Worm (Caenorhabditis elegans) whole organism, L1 larva: ENCODE data around the gene frpr-13.

ENCODE experiments used
- C16A3.4 ChIP-seq: fragments of 150-350 bp; optimal IDR thresholded peaks from 2 replicates; lab custom pipeline; 2014; ENCODE audit warnings: missing biosample characterization, missing genetic modification characterization
- F16B12.6 ChIP-seq: fragments of 150-350 bp; optimal IDR thresholded peaks from 2 replicates; lab custom pipeline; 2014; ENCODE audit warnings: missing biosample characterization, missing genetic modification characterization
- Y116A8C.19 ChIP-seq: sonication (generic microtip); optimal IDR thresholded peaks from 2 replicates; lab custom pipeline; 2016; ENCODE audit warnings: missing compliant biosample characterization, missing genetic modification characterization, borderline replicate concordance
- alr-1 ChIP-seq: fragments of 200-800 bp; sonication (Bioruptor generic); optimal IDR thresholded peaks from 2 replicates; lab custom pipeline; 2018; ENCODE audit warnings: borderline replicate concordance, mild to moderate bottlenecking, missing genetic modification characterization, missing compliant biosample characterization
- aly-2 ChIP-seq: fragments of 150-350 bp; optimal IDR thresholded peaks from 2 replicates; lab custom pipeline; 2014; ENCODE audit warnings: missing biosample characterization, missing genetic modification characterization
- ama-1 ChIP-seq: fragments of 150-350 bp; optimal IDR thresholded peaks from 2 replicates; lab custom pipeline; 2014
- blmp-1 ChIP-seq: fragments of 150-350 bp; optimal IDR thresholded peaks from 2 replicates; lab custom pipeline; 2014; ENCODE audit warnings: missing biosample characterization, missing genetic modification characterization
- ceh-8 ChIP-seq: fragments of 200-800 bp; sonication (Bioruptor generic); optimal IDR thresholded peaks from 2 replicates; lab custom pipeline; 2018; ENCODE audit warnings: mild to moderate bottlenecking, missing genetic modification characterization, moderate library complexity, missing compliant biosample characterization
- ceh-88 ChIP-seq: fragments of 200-800 bp; sonication (Bioruptor generic); IDR thresholded peaks from 2 replicates; pipeline ENCODE4 v1.3.6; 2022; ENCODE audit warnings: missing genetic modification characterization, missing compliant biosample characterization
- ceh-90 ChIP-seq: sonication (generic microtip); optimal IDR thresholded peaks from 2 replicates; lab custom pipeline; 2016; ENCODE audit warnings: missing genetic modification characterization, missing compliant biosample characterization
- dpl-1 ChIP-seq, 3 experiments: fragments of 150-350 bp in 2 of 3; sonication (generic microtip) in 1 of 3; optimal IDR thresholded peaks; 2 replicates each; lab custom pipeline; 2014 to 2017; ENCODE audit warnings: missing biosample characterization in 3 of 3, missing genetic modification characterization in 3 of 3, missing genetic modification reagents in 3 of 3
- dsc-1 ChIP-seq: sonication (generic microtip); optimal IDR thresholded peaks from 2 replicates; lab custom pipeline; 2016; ENCODE audit warnings: mild to moderate bottlenecking, missing genetic modification characterization, missing compliant biosample characterization
- egl-13 ChIP-seq: sonication (generic microtip); optimal IDR thresholded peaks from 2 replicates; lab custom pipeline; 2016; ENCODE audit warnings: missing genotype, missing genetic modification reagents, missing genetic modification characterization, missing compliant biosample characterization
- elt-2 ChIP-seq: sonication (generic microtip); optimal IDR thresholded peaks from 2 replicates; lab custom pipeline; 2016; ENCODE audit warnings: missing genetic modification characterization, mild to moderate bottlenecking, inconsistent platforms, missing compliant biosample characterization, missing genetic modification reagents
- elt-3 ChIP-seq, 6 experiments: fragments of 150-350 bp in 1 of 6; sonication (generic microtip); optimal IDR thresholded peaks; 2 replicates each; lab custom pipeline; 2017 to 2018; ENCODE audit warnings: missing biosample characterization in 6 of 6, missing genetic modification characterization in 6 of 6, inconsistent platforms in 1 of 6
- fkh-10 ChIP-seq: sonication (generic microtip); optimal IDR thresholded peaks from 2 replicates; lab custom pipeline; 2017; ENCODE audit warnings: missing biosample characterization, missing genetic modification reagents, missing genetic modification characterization
- fos-1 ChIP-seq: fragments of 150-350 bp; optimal IDR thresholded peaks from 2 replicates; lab custom pipeline; 2014; ENCODE audit warnings: missing biosample characterization, missing genetic modification characterization
- grh-1 ChIP-seq: fragments of 200-800 bp; sonication (Bioruptor generic); IDR thresholded peaks from 2 replicates; pipeline ENCODE4 v1.3.6; 2022; ENCODE audit warnings: missing genetic modification reagents, missing genetic modification characterization, missing compliant biosample characterization
- hlh-4 ChIP-seq: sonication (generic microtip); optimal IDR thresholded peaks from 2 replicates; lab custom pipeline; 2016; ENCODE audit warnings: mild to moderate bottlenecking, missing genetic modification characterization, missing compliant biosample characterization
- jun-1 ChIP-seq: fragments of 150-350 bp; optimal IDR thresholded peaks from 2 replicates; lab custom pipeline; 2014; ENCODE audit warnings: missing biosample characterization, missing genetic modification reagents, missing genetic modification characterization
- lin-13 ChIP-seq: fragments of 150-350 bp; optimal IDR thresholded peaks from 2 replicates; lab custom pipeline; 2014; ENCODE audit warnings: missing biosample characterization, missing genetic modification reagents, missing genetic modification characterization
- lin-14 ChIP-seq: fragments of 200-800 bp; sonication (Bioruptor generic); optimal IDR thresholded peaks from 2 replicates; lab custom pipeline; 2018; ENCODE audit warnings: mild to moderate bottlenecking, missing genetic modification characterization, moderate library complexity, missing compliant biosample characterization
- lin-35 ChIP-seq, 2 experiments: fragments of 150-350 bp; optimal IDR thresholded peaks; 2 replicates each; lab custom pipeline; 2014; ENCODE audit warnings: missing biosample characterization in 2 of 2, missing genetic modification characterization in 2 of 2, missing genetic modification reagents in 2 of 2
- lin-39 ChIP-seq: fragments of 150-350 bp; optimal IDR thresholded peaks from 2 replicates; lab custom pipeline; 2014; ENCODE audit warnings: missing biosample characterization, missing genetic modification reagents, missing genetic modification characterization
- lir-3 ChIP-seq: sonication (generic microtip); optimal IDR thresholded peaks from 2 replicates; lab custom pipeline; 2016; ENCODE audit warnings: mild to moderate bottlenecking, missing genetic modification characterization, moderate library complexity, missing compliant biosample characterization; ENCODE audit not compliant: poor library complexity
- lsy-2 ChIP-seq, 2 experiments: fragments of 150-350 bp; optimal IDR thresholded peaks; 2 replicates each; lab custom pipeline; 2014; ENCODE audit warnings: missing biosample characterization in 2 of 2, missing genetic modification characterization in 2 of 2
- mab-9 ChIP-seq: fragments of 200-800 bp; sonication (Bioruptor generic); IDR thresholded peaks from 2 replicates; pipeline ENCODE4 v1.3.6; 2022; ENCODE audit warnings: missing genetic modification reagents, missing genetic modification characterization, missing compliant biosample characterization
- mdl-1 ChIP-seq, 2 experiments: fragments of 150-350 bp; optimal IDR thresholded peaks; 2 replicates each; lab custom pipeline; 2014 to 2017; ENCODE audit warnings: missing biosample characterization in 2 of 2, missing genetic modification characterization in 2 of 2, inconsistent platforms in 1 of 2
- mef-2 ChIP-seq: fragments of 150-350 bp; optimal IDR thresholded peaks from 2 replicates; lab custom pipeline; 2014; ENCODE audit warnings: missing biosample characterization, missing genetic modification characterization
- mep-1 ChIP-seq: fragments of 150-350 bp; optimal IDR thresholded peaks from 2 replicates; lab custom pipeline; 2014; ENCODE audit warnings: missing biosample characterization, missing genetic modification characterization
- nhr-11 ChIP-seq: fragments of 150-350 bp; optimal IDR thresholded peaks from 2 replicates; lab custom pipeline; 2014; ENCODE audit warnings: missing biosample characterization, missing genetic modification characterization
- nhr-19 ChIP-seq: fragments of 200-800 bp; sonication (Bioruptor generic); conservative IDR thresholded peaks from 2 replicates; pipeline ENCODE4 v1.3.6; 2022; ENCODE audit warnings: missing genetic modification characterization, missing compliant biosample characterization
- nhr-20 ChIP-seq: sonication (generic microtip); optimal IDR thresholded peaks from 2 replicates; lab custom pipeline; 2016; ENCODE audit warnings: mild to moderate bottlenecking, missing genetic modification characterization, missing compliant biosample characterization
- nhr-28 ChIP-seq: fragments of 150-350 bp; optimal IDR thresholded peaks from 2 replicates; lab custom pipeline; 2014; ENCODE audit warnings: missing biosample characterization, missing genetic modification characterization
- nhr-47 ChIP-seq: sonication (generic microtip); optimal IDR thresholded peaks from 2 replicates; lab custom pipeline; 2016; ENCODE audit warnings: mild to moderate bottlenecking, missing genetic modification characterization, moderate library complexity, missing compliant biosample characterization
- nhr-71 ChIP-seq: sonication (generic microtip); optimal IDR thresholded peaks from 2 replicates; lab custom pipeline; 2016; ENCODE audit warnings: mild to moderate bottlenecking, missing genetic modification characterization, moderate library complexity, missing compliant biosample characterization
- nhr-76 ChIP-seq: sonication (generic microtip); optimal IDR thresholded peaks from 2 replicates; lab custom pipeline; 2017; ENCODE audit warnings: missing biosample characterization, missing genetic modification characterization
- nhr-77 ChIP-seq: fragments of 150-350 bp; optimal IDR thresholded peaks from 2 replicates; lab custom pipeline; 2014; ENCODE audit warnings: missing biosample characterization, missing genetic modification characterization
- nhr-85 ChIP-seq: sonication (generic microtip); peaks from one replicate; lab custom pipeline; 2016; ENCODE audit warnings: missing genetic modification characterization, inconsistent platforms, missing compliant biosample characterization
- nhr-90 ChIP-seq: sonication (generic microtip); optimal IDR thresholded peaks from 2 replicates; lab custom pipeline; 2016; ENCODE audit warnings: mild to moderate bottlenecking, missing genetic modification characterization, missing compliant biosample characterization; ENCODE audit not compliant: poor library complexity
- pag-3 ChIP-seq: sonication (generic microtip); optimal IDR thresholded peaks from 2 replicates; lab custom pipeline; 2017; ENCODE audit warnings: missing genetic modification characterization, mild to moderate bottlenecking, missing compliant biosample characterization, antibody characterized with exemption, borderline replicate concordance; ENCODE audit not compliant: insufficient read depth
- pax-3 ChIP-seq: fragments of 200-800 bp; sonication (Bioruptor generic); optimal IDR thresholded peaks from 2 replicates; lab custom pipeline; 2018; ENCODE audit warnings: mild to moderate bottlenecking, missing genetic modification characterization, moderate library complexity, missing compliant biosample characterization
- skn-1 ChIP-seq: fragments of 150-350 bp; optimal IDR thresholded peaks from 2 replicates; lab custom pipeline; 2014; ENCODE audit warnings: missing biosample characterization, missing genetic modification characterization
- snu-23 ChIP-seq: sonication (generic microtip); optimal IDR thresholded peaks from 2 replicates; lab custom pipeline; 2016; ENCODE audit warnings: missing genetic modification characterization, missing compliant biosample characterization
- sox-4 ChIP-seq: sonication (generic microtip); optimal IDR thresholded peaks from 2 replicates; lab custom pipeline; 2016; ENCODE audit warnings: missing genetic modification characterization, missing compliant biosample characterization
- sup-37 ChIP-seq: fragments of 200-800 bp; sonication (Bioruptor generic); optimal IDR thresholded peaks from 2 replicates; lab custom pipeline; 2018; ENCODE audit warnings: mild to moderate bottlenecking, missing genetic modification characterization, missing compliant biosample characterization
- swsn-7 ChIP-seq: sonication (generic microtip); optimal IDR thresholded peaks from 2 replicates; lab custom pipeline; 2016; ENCODE audit warnings: missing genetic modification characterization, missing compliant biosample characterization
- tbx-2 ChIP-seq: sonication (generic microtip); optimal IDR thresholded peaks from 2 replicates; lab custom pipeline; 2016; ENCODE audit warnings: missing genetic modification characterization, missing compliant biosample characterization
- tlp-1 ChIP-seq: fragments of 150-350 bp; optimal IDR thresholded peaks from 2 replicates; lab custom pipeline; 2014; ENCODE audit warnings: missing biosample characterization, missing genetic modification characterization
- unc-130 ChIP-seq: fragments of 150-350 bp; optimal IDR thresholded peaks from 2 replicates; lab custom pipeline; 2017; ENCODE audit warnings: missing biosample characterization, missing genetic modification characterization, inconsistent platforms
- unc-62 ChIP-seq: fragments of 150-350 bp; optimal IDR thresholded peaks from 2 replicates; lab custom pipeline; 2014; ENCODE audit warnings: missing biosample characterization, missing genetic modification reagents, missing genetic modification characterization
- unc-98 ChIP-seq: fragments of 200-800 bp; sonication (Bioruptor generic); IDR thresholded peaks from 2 replicates; pipeline ENCODE4 v1.3.6; 2022; ENCODE audit warnings: missing genetic modification characterization, missing compliant biosample characterization
- vab-15 ChIP-seq: sonication (generic microtip); optimal IDR thresholded peaks from 2 replicates; lab custom pipeline; 2017; ENCODE audit warnings: missing genotype, mild to moderate bottlenecking, missing genetic modification characterization, missing compliant biosample characterization
- zip-4 ChIP-seq: fragments of 200-800 bp; sonication (Bioruptor generic); optimal IDR thresholded peaks from 2 replicates; lab custom pipeline; 2018; ENCODE audit warnings: mild to moderate bottlenecking, missing genetic modification characterization, moderate library complexity, missing compliant biosample characterization

Gene frpr-13

ce11 chrV:8935104-8935503, 36.2 kb downstream of the frpr-13 start:
- TF ChIP-seq sup-37 (GFP tag; lab: Kevin White, UChicago): no peak
- peak; percentile 63 for TF ChIP-seq lin-14 (GFP tag; lab: Kevin White, UChicago)
- TF ChIP-seq jun-1 (tag; lab: Kevin White, UChicago): no peak
- TF ChIP-seq fos-1 (tag; lab: Kevin White, UChicago): no peak
- peak; percentile 73 for TF ChIP-seq blmp-1 (tag; lab: Kevin White, UChicago)
- TF ChIP-seq alr-1 (tag; lab: Kevin White, UChicago): no peak
- TF ChIP-seq sox-4 (tag; lab: Kevin White, UChicago): no peak
- no peak for TF ChIP-seq egl-13 (tag; lab: Kevin White, UChicago)
- no peak for TF ChIP-seq C16A3.4 (tag; lab: Kevin White, UChicago)
- no peak for TF ChIP-seq unc-62
- TF ChIP-seq elt-3 (tag; optimal IDR thresholded peaks at IDR 0.05; lab: Kevin White, UChicago): peak in 1 of 6 experiments; percentile 38
- no peak for TF ChIP-seq Y116A8C.19 (tag; lab: Kevin White, UChicago)
- TF ChIP-seq pax-3 (tag; lab: Kevin White, UChicago): no peak
- TF ChIP-seq nhr-47 (tag; lab: Kevin White, UChicago): no peak
- no peak for TF ChIP-seq hlh-4 (tag; lab: Kevin White, UChicago)
- TF ChIP-seq ceh-90 (tag; lab: Kevin White, UChicago): no peak
- TF ChIP-seq grh-1 (GFP tag; lab: Robert Waterston, UW): no peak
- TF ChIP-seq ceh-8 (GFP tag; lab: Kevin White, UChicago): no peak
- no peak for TF ChIP-seq tlp-1 (tag; lab: Kevin White, UChicago)
- TF ChIP-seq ceh-88 (GFP tag; lab: Robert Waterston, UW): no peak
- no peak for TF ChIP-seq mab-9
- TF ChIP-seq aly-2 (tag; lab: Kevin White, UChicago): no peak
- TF ChIP-seq lin-39 (tag; lab: Kevin White, UChicago): no peak
- TF ChIP-seq mef-2 (tag; lab: Kevin White, UChicago): no peak
- TF ChIP-seq nhr-76: no peak
- TF ChIP-seq snu-23 (GFP tag; lab: Kevin White, UChicago): peak; percentile 66
- TF ChIP-seq ama-1 (lab: Kevin White, UChicago): no peak
- peak; percentile 17 for TF ChIP-seq skn-1 (tag; lab: Kevin White, UChicago)
- peak; percentile 17 for TF ChIP-seq unc-130 (tag; lab: Kevin White, UChicago)
- TF ChIP-seq dpl-1 (GFP tag; optimal IDR thresholded peaks at IDR 0.05; lab: Kevin White, UChicago): no peak
- TF ChIP-seq nhr-71 (tag; lab: Kevin White, UChicago): peak; percentile 57
- no peak for TF ChIP-seq elt-2
- peak; percentile 92 for TF ChIP-seq nhr-85 (tag; lab: Kevin White, UChicago)
- TF ChIP-seq lsy-2 (tag; optimal IDR thresholded peaks at IDR 0.05; lab: Kevin White, UChicago): no peak
- peak; percentile 22 for TF ChIP-seq swsn-7 (tag; lab: Kevin White, UChicago)
- TF ChIP-seq lin-13 (GFP tag; lab: Kevin White, UChicago): no peak
- no peak for TF ChIP-seq pag-3
- no peak; the same call in 1 of the 2 replicates for TF ChIP-seq nhr-19 (GFP tag; lab: Robert Waterston, UW)
- TF ChIP-seq lin-35 (GFP tag; optimal IDR thresholded peaks at IDR 0.05; lab: Kevin White, UChicago): peak; percentile 8 to 46
- TF ChIP-seq mep-1: peak; percentile 34
- TF ChIP-seq nhr-90 (tag; lab: Kevin White, UChicago): no peak
- TF ChIP-seq zip-4 (GFP tag; lab: Kevin White, UChicago): no peak
- no peak for TF ChIP-seq vab-15 (tag; lab: Kevin White, UChicago)
- no peak for TF ChIP-seq mdl-1 (tag; optimal IDR thresholded peaks at IDR 0.05; lab: Kevin White, UChicago)
- no peak for TF ChIP-seq dsc-1 (tag; lab: Kevin White, UChicago)
- TF ChIP-seq nhr-28 (tag; lab: Kevin White, UChicago): no peak
- no peak for TF ChIP-seq unc-98 (GFP tag; lab: Robert Waterston, UW)
- TF ChIP-seq lir-3: no peak
- TF ChIP-seq nhr-77 (tag; lab: Kevin White, UChicago): no peak
- TF ChIP-seq F16B12.6 (tag; lab: Kevin White, UChicago): no peak
- TF ChIP-seq fkh-10 (GFP tag; lab: Kevin White, UChicago): no peak
- no peak for TF ChIP-seq nhr-11 (tag; lab: Kevin White, UChicago)
- TF ChIP-seq nhr-20 (tag; lab: Kevin White, UChicago): peak; percentile 61
- peak; percentile 21 for TF ChIP-seq tbx-2 (tag; lab: Kevin White, UChicago)
